Worm (Caenorhabditis elegans) whole organism, L3 larva: ENCODE results near the gene T07F10.5.

Experiments
- ZK546.5 ChIP-seq: sonication (generic microtip); optimal IDR thresholded peaks from 2 replicates; lab custom pipeline; 2017; ENCODE audit warnings: missing biosample characterization, missing genetic modification characterization
- eor-1 ChIP-seq, 2 experiments: fragments of 150-350 bp; optimal IDR thresholded peaks; 2 replicates each; lab custom pipeline; 2014 to 2018; ENCODE audit warnings: missing biosample characterization in 2 of 2, missing genetic modification characterization in 2 of 2
- nhr-11 ChIP-seq: fragments of 150-350 bp; optimal IDR thresholded peaks from 2 replicates; lab custom pipeline; 2014; ENCODE audit warnings: missing biosample characterization, missing genetic modification characterization
- nhr-23 ChIP-seq: fragments of 150-350 bp; optimal IDR thresholded peaks from 2 replicates; lab custom pipeline; 2014; ENCODE audit warnings: missing biosample characterization, missing genetic modification reagents, missing genetic modification characterization
- pqm-1 ChIP-seq: fragments of 150-350 bp; optimal IDR thresholded peaks from 2 replicates; lab custom pipeline; 2017; ENCODE audit warnings: missing biosample characterization, missing genetic modification characterization, inconsistent platforms
- unc-62 ChIP-seq: fragments of 150-350 bp; sonication (generic microtip); optimal IDR thresholded peaks from 4 replicates; lab custom pipeline; 2014; ENCODE audit warnings: missing biosample characterization, missing genetic modification reagents, missing genetic modification characterization
- zag-1 ChIP-seq: fragments of 150-350 bp; optimal IDR thresholded peaks from 2 replicates; lab custom pipeline; 2014; ENCODE audit warnings: missing biosample characterization, missing genetic modification characterization

DNA sequence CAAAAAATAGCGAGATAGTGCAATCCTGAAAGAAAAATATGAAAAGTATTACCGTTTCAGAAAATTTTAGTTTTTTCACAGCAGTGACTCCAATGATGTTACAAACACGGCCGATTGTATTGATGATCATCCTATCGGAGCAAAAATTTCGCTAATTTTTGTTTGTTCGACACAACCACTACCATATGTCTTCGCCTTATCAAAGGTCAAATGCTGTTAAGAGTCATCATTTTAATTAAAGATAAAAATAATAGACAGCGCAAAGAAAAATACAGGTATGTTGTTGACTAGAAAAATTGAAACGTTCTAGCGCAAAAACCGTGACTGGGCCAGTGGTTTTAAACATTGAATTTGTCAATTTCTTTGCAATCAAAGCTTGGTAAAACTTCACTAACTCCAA lies 13.4 kb upstream of the T07F10.5 start:
- TF ChIP-seq pqm-1 (tag; lab: Kevin White, UChicago) (peak; percentile 69), eor-1 (tag; optimal IDR thresholded peaks at IDR 0.05; lab: Kevin White, UChicago) (no peak), nhr-11 (tag; lab: Kevin White, UChicago) (no peak), zag-1 (tag; lab: Kevin White, UChicago) (no peak), unc-62 (no peak), ZK546.5 (no peak), nhr-23 (tag; lab: Kevin White, UChicago) (no peak)
